Fruit fly (Drosophila melanogaster): ENCODE data around the gene CG32284.

- TF ChIP-seq CG15011 (GFP tag; optimal IDR thresholded peaks at IDR 0.05) (peak; percentile 83), Lhr (GFP tag; optimal IDR thresholded peaks at IDR 0.05) (peak; percentile 78), gcm2 (GFP tag; optimal IDR thresholded peaks at IDR 0.05) (peak; percentile 9), CG11456 (GFP tag; IDR thresholded peaks at IDR 0.05) (peak; percentile 91), kay (GFP tag; optimal IDR thresholded peaks at IDR 0.05) (peak; percentile 80), CG43689 (GFP tag; IDR thresholded peaks at IDR 0.05) (peak; percentile 77), CG15514 (GFP tag; optimal IDR thresholded peaks at IDR 0.05) (peak; percentile 88), HmgZ (tag; optimal IDR thresholded peaks at IDR 0.05) (peak; percentile 92), Mad (GFP tag; optimal IDR thresholded peaks at IDR 0.05) (peak; percentile 81), Opbp (GFP tag; IDR thresholded peaks at IDR 0.05; ENCODE audit: partially characterized antibody) (no peak)
Observed at dm6 chr3L:3194059-3194458, 7.6 kb downstream of the CG32284 start.

Measured in whole organism, embryonic.